Worm (Caenorhabditis elegans): ENCODE data around the gene K03H9.3.

K03H9.3 gene

DNA sequence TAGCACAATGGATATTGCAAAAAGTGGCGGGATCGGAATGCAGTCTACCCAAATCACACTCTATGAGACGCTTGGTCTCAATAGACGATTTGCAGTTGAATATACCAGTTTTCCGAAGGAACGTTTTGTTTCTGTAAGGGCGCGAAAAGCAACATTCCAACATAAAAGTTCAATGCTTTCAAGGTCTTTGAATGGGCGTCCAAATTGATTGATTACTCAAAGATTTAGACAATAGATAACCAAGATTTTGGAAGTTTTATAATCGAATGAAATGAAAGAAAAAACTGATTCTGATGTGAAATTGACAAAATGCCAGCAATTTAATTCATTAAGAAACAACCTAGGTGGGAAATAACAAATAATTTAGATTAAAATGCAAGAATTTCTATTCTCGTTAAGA lies 3.7 kb upstream of the K03H9.3 start:
- TF ChIP-seq T23F11.4 (GFP tag; optimal IDR thresholded peaks at IDR 0.05) (no peak), elt-4 (tag; optimal IDR thresholded peaks at IDR 0.05) (no peak), unc-86 (tag; optimal IDR thresholded peaks at IDR 0.05) (no peak), ceh-14 (tag; optimal IDR thresholded peaks at IDR 0.05) (no peak), ceh-48 (tag; optimal IDR thresholded peaks at IDR 0.05) (no peak), hlh-8 (tag; optimal IDR thresholded peaks at IDR 0.05) (no peak), odd-2 (tag; optimal IDR thresholded peaks at IDR 0.05) (no peak)

ce11 chrII:6425993-6426392 lies 3.1 kb downstream of the K03H9.3 start, which contains the start of gene col-75:
Gene col-75, plus strand, starts transcription at chrII:6426293.
- no peak for TF ChIP-seq tbx-7 (tag; optimal IDR thresholded peaks at IDR 0.05)
- TF ChIP-seq ceh-6 (GFP tag; optimal IDR thresholded peaks at IDR 0.05) = no peak
- TF ChIP-seq ceh-48 (tag; optimal IDR thresholded peaks at IDR 0.05) = no peak
- no peak for TF ChIP-seq ceh-22 (tag; optimal IDR thresholded peaks at IDR 0.05)
- TF ChIP-seq rnt-1 (tag; optimal IDR thresholded peaks at IDR 0.05) = no peak
- no peak for TF ChIP-seq ztf-16 (tag; optimal IDR thresholded peaks at IDR 0.05)
- TF ChIP-seq ceh-19 (GFP tag; optimal IDR thresholded peaks at IDR 0.05) = no peak
- TF ChIP-seq che-1 (tag; optimal IDR thresholded peaks at IDR 0.05) = no peak
- no peak for TF ChIP-seq ceh-45 (GFP tag; IDR thresholded peaks at IDR 0.05)
- TF ChIP-seq hlh-8 (tag; optimal IDR thresholded peaks at IDR 0.05) = no peak
- no peak for TF ChIP-seq hlh-15 (tag; optimal IDR thresholded peaks at IDR 0.05)
- TF ChIP-seq pros-1 (tag; optimal IDR thresholded peaks at IDR 0.05) = no peak
- no peak for TF ChIP-seq C08G9.2 (tag; optimal IDR thresholded peaks at IDR 0.05)
- no peak for TF ChIP-seq hlh-13 (GFP tag; optimal IDR thresholded peaks at IDR 0.05)
- TF ChIP-seq pag-3 (tag; optimal IDR thresholded peaks at IDR 0.05; ENCODE audit: borderline replicate concordance) = no peak
- TF ChIP-seq dve-1 (tag; optimal IDR thresholded peaks at IDR 0.05) = no peak
- TF ChIP-seq ttx-3 (tag; optimal IDR thresholded peaks at IDR 0.05) = no peak
- no peak for TF ChIP-seq unc-3 (GFP tag; conservative IDR thresholded peaks at IDR 0.05)
- TF ChIP-seq unc-3 (tag; optimal IDR thresholded peaks at IDR 0.05) = no peak
- TF ChIP-seq pha-4 (tag; optimal IDR thresholded peaks at IDR 0.05) = no peak

DNA sequence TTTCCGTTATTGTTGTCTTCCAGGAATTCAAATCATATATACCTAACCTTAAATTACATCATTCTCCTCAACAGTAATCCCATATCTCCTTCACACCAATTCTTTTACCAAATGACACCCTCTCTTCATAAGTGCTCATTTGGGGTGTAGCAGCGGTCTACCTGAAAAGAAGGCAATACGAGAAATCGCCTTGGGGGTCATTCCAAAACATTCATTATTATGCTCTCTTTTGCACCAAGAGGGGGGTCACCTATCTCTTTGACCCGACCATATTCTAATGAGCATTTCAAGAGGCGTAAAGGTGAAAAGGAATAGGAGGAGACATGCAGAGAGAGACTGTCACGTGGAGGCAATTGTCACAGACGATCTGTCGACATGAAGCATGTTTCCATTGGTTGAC lies 13.9 kb downstream of the K03H9.3 start:
- TF ChIP-seq eyg-1 (tag; optimal IDR thresholded peaks at IDR 0.05) = no peak
- peak; percentile 25 for TF ChIP-seq hlh-30 (tag; optimal IDR thresholded peaks at IDR 0.05; ENCODE audit: insufficient read depth)

DNA sequence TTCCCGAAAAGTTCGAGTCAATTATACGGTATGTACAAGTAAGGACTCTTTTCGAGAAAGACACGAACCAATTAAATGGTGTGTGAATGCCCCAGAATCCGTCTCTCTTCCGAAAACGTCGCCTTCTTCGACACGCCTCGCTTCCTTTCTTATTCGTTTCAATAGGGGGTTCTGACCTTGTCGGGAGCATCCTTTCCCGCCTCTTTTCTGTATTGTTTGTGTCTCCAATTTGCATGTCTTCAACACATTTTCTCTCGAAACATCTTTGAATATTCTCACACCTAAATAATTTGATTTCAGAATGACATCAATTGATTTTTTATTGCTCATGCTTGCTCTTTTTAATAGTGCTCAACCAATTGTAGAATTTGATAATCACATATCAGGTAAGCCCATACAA lies 18.2 kb downstream of the K03H9.3 start, which contains the start of gene cutl-16:
Gene cutl-16, plus strand, starts transcription at position 301 of the 400 bp plus-strand sequence.
- TF ChIP-seq ref-2 (tag; optimal IDR thresholded peaks at IDR 0.05) (peak; percentile 24), nfya-1 (tag; optimal IDR thresholded peaks at IDR 0.05) (no peak)

DNA sequence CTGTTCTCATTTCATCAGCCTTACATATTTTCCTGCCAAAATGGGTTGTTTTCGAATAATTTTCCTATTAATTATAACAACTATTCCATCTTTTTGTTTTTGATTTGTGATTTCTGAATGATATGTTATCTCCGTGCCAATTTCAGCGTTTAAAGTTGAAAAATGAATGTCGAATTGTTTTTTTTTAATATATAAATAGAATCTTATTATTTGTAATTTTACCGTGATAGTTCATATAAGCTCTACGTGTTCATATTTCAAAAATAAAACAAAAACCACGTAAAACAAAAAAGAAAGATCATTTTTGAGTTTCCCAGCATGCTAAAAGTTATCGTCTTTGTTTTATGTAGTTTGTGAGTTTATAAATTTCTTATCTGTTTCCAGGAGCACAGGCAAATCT lies 20.8 kb downstream of the K03H9.3 start, which contains the start of gene K06A1.2:
Gene K06A1.2, plus strand, starts transcription at position 301 of the 400 bp plus-strand sequence.
- no peak for TF ChIP-seq ceh-2 (tag; optimal IDR thresholded peaks at IDR 0.05)
- no peak for TF ChIP-seq fax-1 (tag; optimal IDR thresholded peaks at IDR 0.05)
- TF ChIP-seq ztf-16 (tag; optimal IDR thresholded peaks at IDR 0.05) = no peak
- TF ChIP-seq sox-2 (GFP tag; IDR thresholded peaks at IDR 0.05) = no peak
- no peak for TF ChIP-seq ceh-34 (tag; optimal IDR thresholded peaks at IDR 0.05)
- no peak for TF ChIP-seq ceh-9 (tag; optimal IDR thresholded peaks at IDR 0.05)
- no peak for TF ChIP-seq ceh-31 (tag; optimal IDR thresholded peaks at IDR 0.05)
- TF ChIP-seq T23F11.4 (GFP tag; optimal IDR thresholded peaks at IDR 0.05) = no peak
- TF ChIP-seq ceh-14 (tag; optimal IDR thresholded peaks at IDR 0.05) = no peak
